Fruit fly (Drosophila melanogaster) whole organism, prepupa: ENCODE results near the gene Sod1.

ENCODE experiments used
- Blimp-1 ChIP-seq: fragments of 200-800 bp; sonication (Bioruptor generic); optimal IDR thresholded peaks from 3 replicates; lab custom pipeline; 2017; ENCODE audit warnings: missing biosample characterization, missing genetic modification characterization, mild to moderate bottlenecking, moderate library complexity, missing genetic modification reagents
- CG11902 ChIP-seq: fragments of 200-800 bp; sonication (Bioruptor generic); optimal IDR thresholded peaks from 3 replicates; lab custom pipeline; 2016; ENCODE audit warnings: missing biosample characterization, missing genetic modification characterization
- CG16779 ChIP-seq: fragments of 200-800 bp; sonication (Bioruptor generic); optimal IDR thresholded peaks from 3 replicates; lab custom pipeline; 2017; ENCODE audit warnings: missing biosample characterization, mild to moderate bottlenecking, missing genetic modification characterization
- CG6276 ChIP-seq: fragments of 200-800 bp; sonication (Bioruptor generic); optimal IDR thresholded peaks from 2 replicates; lab custom pipeline; 2017; ENCODE audit warnings: missing biosample characterization, mild to moderate bottlenecking, missing genetic modification characterization
- CG7368 ChIP-seq: fragments of 200-800 bp; sonication (Bioruptor generic); optimal IDR thresholded peaks from 3 replicates; lab custom pipeline; 2016; ENCODE audit warnings: missing biosample characterization, missing genetic modification characterization
- Ets21C ChIP-seq: fragments of 200-800 bp; sonication (Bioruptor generic); optimal IDR thresholded peaks from 3 replicates; lab custom pipeline; 2016; ENCODE audit warnings: missing biosample characterization, missing genetic modification characterization
- Ets96B ChIP-seq: fragments of 200-800 bp; optimal IDR thresholded peaks from 2 replicates; lab custom pipeline; 2019; ENCODE audit warnings: missing biosample characterization, mild to moderate bottlenecking, missing genetic modification characterization, moderate library complexity
- Hr38 ChIP-seq: sonication (Bioruptor generic); optimal IDR thresholded peaks from 2 replicates; lab custom pipeline; 2016; ENCODE audit warnings: missing biosample characterization, missing genetic modification characterization
- Hr39 ChIP-seq: fragments of 200-800 bp; sonication (Bioruptor generic); optimal IDR thresholded peaks from 2 replicates; lab custom pipeline; 2016; ENCODE audit warnings: missing biosample characterization, missing genetic modification characterization
- Sox102F ChIP-seq: fragments of 200-800 bp; sonication (Bioruptor generic); optimal IDR thresholded peaks from 2 replicates; lab custom pipeline; 2016; ENCODE audit warnings: missing biosample characterization, mild to moderate bottlenecking, missing genetic modification characterization
- Sox14 ChIP-seq: fragments of 200-800 bp; sonication (Bioruptor generic); optimal IDR thresholded peaks from 3 replicates; lab custom pipeline; 2016; ENCODE audit warnings: missing biosample characterization, missing genetic modification characterization

DNA sequence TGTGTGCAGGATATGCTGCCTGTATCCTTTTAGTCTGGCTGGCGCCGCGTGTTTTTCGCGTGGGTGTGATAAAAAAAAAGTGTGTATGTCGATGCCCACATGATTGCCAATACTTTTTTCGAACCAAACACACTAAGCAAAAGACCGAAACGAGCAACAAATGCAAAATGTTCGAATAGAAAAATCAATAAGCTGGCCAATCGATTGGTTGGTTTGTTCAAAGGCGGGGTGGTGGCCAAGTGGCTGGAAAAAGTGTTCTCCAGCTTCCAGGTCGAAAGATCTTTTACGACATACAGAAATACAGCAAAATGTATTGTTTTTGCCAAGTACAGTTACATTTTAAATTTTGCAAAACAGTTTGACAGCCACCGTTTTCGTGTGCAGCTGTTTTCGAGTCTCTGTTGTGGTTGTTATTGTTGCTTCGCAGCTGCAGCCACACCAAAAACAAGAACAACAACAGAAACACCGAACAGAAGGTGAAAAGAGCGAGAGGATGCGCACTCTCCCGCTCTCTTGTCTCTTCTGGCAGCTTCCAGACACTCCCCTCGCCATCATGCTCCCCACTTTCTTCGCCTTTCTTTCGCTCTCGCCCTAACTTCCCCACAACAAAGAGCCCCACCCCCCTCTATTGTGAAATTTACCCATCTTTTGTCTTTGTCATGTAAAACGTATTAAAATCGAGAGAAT lies 10.2 kb upstream of the Sod1 start:
- TF ChIP-seq Ets96B (tag; lab: Kevin White, UChicago) (no peak), Hr38 (GFP tag; lab: Kevin White, UChicago) (no peak), CG11902 (GFP tag; lab: Kevin White, UChicago) (no peak), Sox14 (peak; percentile 88), Blimp-1 (no peak), CG16779 (tag; lab: Kevin White, UChicago) (no peak), Sox102F (no peak), CG7368 (GFP tag; lab: Kevin White, UChicago) (no peak), Ets21C (GFP tag; lab: Kevin White, UChicago) (no peak), Hr39 (GFP tag; lab: Kevin White, UChicago) (no peak), CG6276 (no peak)
